Worm (Caenorhabditis elegans) whole organism, L3 larva: ENCODE data around the gene cnc-11.

ENCODE experiments used
- pqm-1 ChIP-seq: fragments of 150-350 bp; optimal IDR thresholded peaks from 2 replicates; lab custom pipeline; 2017; ENCODE audit warnings: missing biosample characterization, missing genetic modification characterization, inconsistent platforms
- sea-2 ChIP-seq: fragments of 150-350 bp; sonication (generic microtip); optimal IDR thresholded peaks from 4 replicates; lab custom pipeline; 2014; ENCODE audit warnings: missing biosample characterization, missing genetic modification reagents, missing genetic modification characterization
- unc-62 ChIP-seq: fragments of 150-350 bp; sonication (generic microtip); optimal IDR thresholded peaks from 4 replicates; lab custom pipeline; 2014; ENCODE audit warnings: missing biosample characterization, missing genetic modification reagents, missing genetic modification characterization

DNA sequence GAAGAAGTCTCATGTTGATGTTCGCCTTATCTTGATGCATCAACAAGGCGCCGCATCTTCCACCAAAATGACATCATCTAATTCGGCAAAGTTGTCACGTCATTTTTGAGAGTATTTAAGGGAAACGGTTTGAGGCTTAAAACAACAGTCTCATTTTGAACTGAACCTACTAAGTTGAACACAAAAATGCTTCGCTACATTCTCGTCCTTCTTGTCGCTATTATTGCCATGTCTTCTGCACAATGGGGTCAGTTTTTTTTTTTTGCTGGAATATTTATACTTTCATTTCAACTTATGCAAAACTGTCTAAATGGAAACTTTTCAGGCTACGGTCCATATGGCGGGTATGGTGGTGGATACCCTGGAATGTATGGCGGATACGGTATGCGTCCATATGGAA, 4.9 kb downstream of the cnc-11 start, which contains the start of gene cnc-4:
- TF ChIP-seq unc-62 (GFP tag; lab: Kevin White, UChicago) (no peak), pqm-1 (tag; lab: Kevin White, UChicago) (no peak), sea-2 (GFP tag; lab: Kevin White, UChicago) (no peak)
